Worm (Caenorhabditis elegans) whole organism, L2 larva: ENCODE results near the gene sec-24.1.

Experiments used
- nhr-12 ChIP-seq: fragments of 150-350 bp; optimal IDR thresholded peaks from 2 replicates; lab custom pipeline; 2014; ENCODE audit warnings: missing biosample characterization, missing genetic modification characterization
- unc-62 ChIP-seq: fragments of 150-350 bp; optimal IDR thresholded peaks from 2 replicates; lab custom pipeline; 2014; ENCODE audit warnings: missing biosample characterization, missing genetic modification reagents, missing genetic modification characterization

- TF ChIP-seq unc-62 (GFP tag; lab: Kevin White, UChicago) (no peak), nhr-12 (no peak)
These were observed 5.4 kb upstream of the sec-24.1 start for ce11 chrIV:11571374-11571839.
